Fruit fly (Drosophila melanogaster) whole organism, embryonic: ENCODE results near the gene CG5910.

Experiments used
- Antp ChIP-seq: fragments of 200-800 bp; sonication (Bioruptor generic); optimal IDR thresholded peaks from 3 replicates; lab custom pipeline; 2016; ENCODE audit warnings: missing biosample characterization, missing genetic modification characterization
- Bdp1 ChIP-seq: fragments of 200-800 bp; sonication (Bioruptor generic); optimal IDR thresholded peaks from 3 replicates; lab custom pipeline; 2016; ENCODE audit warnings: missing biosample characterization, missing genetic modification characterization
- CG10543 ChIP-seq: fragments of 200-800 bp; sonication (Bioruptor generic); optimal IDR thresholded peaks from 3 replicates; lab custom pipeline; 2017; ENCODE audit warnings: missing biosample characterization, mild to moderate bottlenecking, missing genetic modification characterization, moderate library complexity
- CG11085 ChIP-seq: fragments of 200-800 bp; sonication (Bioruptor generic); IDR thresholded peaks from 2 replicates; pipeline ENCODE4 v1.3.6; 2022; ENCODE audit warnings: missing biosample characterization, missing genetic modification characterization
- CG11723 ChIP-seq: fragments of 200-800 bp; sonication (Bioruptor generic); optimal IDR thresholded peaks from 2 replicates; lab custom pipeline; 2017; ENCODE audit warnings: missing biosample characterization, mild to moderate bottlenecking, missing genetic modification characterization
- CG1233 ChIP-seq: fragments of 200-800 bp; sonication (Bioruptor generic); optimal IDR thresholded peaks from 4 replicates; lab custom pipeline; 2018; ENCODE audit warnings: missing biosample characterization, mild to moderate bottlenecking, missing genetic modification characterization
- CG13775 ChIP-seq: fragments of 200-800 bp; sonication (Bioruptor generic); optimal IDR thresholded peaks from 3 replicates; lab custom pipeline; 2017; ENCODE audit warnings: missing biosample characterization, mild to moderate bottlenecking, missing genetic modification characterization
- CG14441 ChIP-seq: fragments of 200-800 bp; sonication (Bioruptor generic); IDR thresholded peaks from 2 replicates; pipeline ENCODE4 v1.3.6; 2022; ENCODE audit warnings: missing biosample characterization, missing genetic modification characterization
- CG14860 ChIP-seq: fragments of 200-800 bp; sonication (Bioruptor generic); IDR thresholded peaks from 3 replicates; pipeline ENCODE4 v1.3.6; 2022; ENCODE audit warnings: missing biosample characterization, missing genetic modification characterization; ENCODE audit not compliant: partially characterized antibody
- CG17912 ChIP-seq: fragments of 200-800 bp; sonication (Bioruptor generic); optimal IDR thresholded peaks from 2 replicates; lab custom pipeline; 2018; ENCODE audit warnings: missing biosample characterization, mild to moderate bottlenecking, missing genetic modification characterization
- CG18476 ChIP-seq: fragments of 200-800 bp; sonication (Bioruptor generic); optimal IDR thresholded peaks from 2 replicates; lab custom pipeline; 2016; ENCODE audit warnings: missing biosample characterization, mild to moderate bottlenecking, missing genetic modification characterization
- CG2712 ChIP-seq: fragments of 200-800 bp; optimal IDR thresholded peaks from 3 replicates; lab custom pipeline; 2019; ENCODE audit warnings: missing biosample characterization, mild to moderate bottlenecking, missing genetic modification characterization, moderate library complexity
- CG30431 ChIP-seq: fragments of 200-800 bp; sonication (Bioruptor generic); optimal IDR thresholded peaks from 2 replicates; lab custom pipeline; 2017; ENCODE audit warnings: missing biosample characterization, missing genetic modification characterization
- CG32532 ChIP-seq: fragments of 200-800 bp; sonication (Bioruptor generic); IDR thresholded peaks from 2 replicates; pipeline ENCODE4 v1.3.6; 2022; ENCODE audit warnings: missing biosample characterization, missing genetic modification characterization
- CG32767 ChIP-seq: fragments of 200-800 bp; sonication (Bioruptor generic); IDR thresholded peaks from 2 replicates; pipeline ENCODE4 v1.3.6; 2022; ENCODE audit warnings: missing biosample characterization, missing genetic modification characterization
- CG34376 ChIP-seq: fragments of 200-800 bp; sonication (Bioruptor generic); optimal IDR thresholded peaks from 2 replicates; lab custom pipeline; 2018; ENCODE audit warnings: missing biosample characterization, mild to moderate bottlenecking, missing genetic modification characterization
- CG4707 ChIP-seq: fragments of 200-800 bp; sonication (Bioruptor generic); optimal IDR thresholded peaks from 2 replicates; lab custom pipeline; 2018; ENCODE audit warnings: missing biosample characterization, mild to moderate bottlenecking, missing genetic modification characterization, moderate library complexity
- CG5245 ChIP-seq: fragments of 200-800 bp; sonication (Bioruptor generic); optimal IDR thresholded peaks from 3 replicates; lab custom pipeline; 2016; ENCODE audit warnings: missing biosample characterization, missing genetic modification characterization
- CG7271 ChIP-seq: fragments of 200-800 bp; sonication (Bioruptor generic); optimal IDR thresholded peaks from 2 replicates; lab custom pipeline; 2018; ENCODE audit warnings: missing biosample characterization, mild to moderate bottlenecking, missing genetic modification characterization, moderate library complexity
- Eip74EF ChIP-seq, 2 experiments: fragments of 200-800 bp in 1 of 2; fragments of >200 bp in 1 of 2; sonication (Bioruptor generic) in 1 of 2; optimal IDR thresholded peaks; 2 replicates each; lab custom pipeline; 2017 to 2019; ENCODE audit warnings: missing biosample characterization in 2 of 2, missing genetic modification characterization in 2 of 2, mild to moderate bottlenecking in 1 of 2, moderate library complexity in 1 of 2
- Ets65A ChIP-seq: fragments of 200-800 bp; sonication (Bioruptor generic); peaks from one replicate; lab custom pipeline; 2016; ENCODE audit warnings: missing biosample characterization, missing genetic modification characterization
- Fer2 ChIP-seq: fragments of 200-800 bp; sonication (Bioruptor generic); optimal IDR thresholded peaks from 2 replicates; lab custom pipeline; 2018; ENCODE audit warnings: missing biosample characterization, mild to moderate bottlenecking, missing genetic modification characterization, moderate library complexity
- GATAe ChIP-seq: fragments of 200-800 bp; sonication (Bioruptor generic); conservative IDR thresholded peaks from 2 replicates; pipeline ENCODE4 v1.3.6; 2022; ENCODE audit warnings: missing biosample characterization, missing genetic modification characterization
- Hr3 ChIP-seq: fragments of 200-800 bp; sonication (Bioruptor generic); optimal IDR thresholded peaks from 3 replicates; lab custom pipeline; 2016; ENCODE audit warnings: missing biosample characterization, missing genetic modification characterization
- Hsf ChIP-seq: fragments of 200-800 bp; sonication (Bioruptor generic); optimal IDR thresholded peaks from 3 replicates; lab custom pipeline; 2016; ENCODE audit warnings: missing biosample characterization, missing genetic modification characterization
- MBD-R2 ChIP-seq: fragments of 200-800 bp; sonication (Bioruptor generic); IDR thresholded peaks from 2 replicates; pipeline ENCODE4 v1.3.6; 2022; ENCODE audit warnings: missing biosample characterization, missing genetic modification characterization
- MTF-1 ChIP-seq: fragments of 200-800 bp; sonication (Bioruptor generic); optimal IDR thresholded peaks from 2 replicates; lab custom pipeline; 2018; ENCODE audit warnings: missing biosample characterization, mild to moderate bottlenecking, missing genetic modification characterization, borderline replicate concordance
- NK7.1 ChIP-seq: fragments of 200-800 bp; sonication (Bioruptor generic); optimal IDR thresholded peaks from 3 replicates; lab custom pipeline; 2016; ENCODE audit warnings: missing biosample characterization, missing genetic modification characterization
- NfI ChIP-seq: fragments of 200-800 bp; sonication (Bioruptor generic); optimal IDR thresholded peaks from 3 replicates; lab custom pipeline; 2018; ENCODE audit warnings: missing biosample characterization, mild to moderate bottlenecking, missing genetic modification characterization, moderate library complexity
- Trl ChIP-seq, 3 experiments: fragments of >200 bp in 2 of 3; fragments of 200-800 bp in 1 of 3; sonication (Bioruptor generic) in 1 of 3; optimal IDR thresholded peaks; 2 replicates in 1 of 3; 3 replicates in 2 of 3; lab custom pipeline; 2016 to 2017; ENCODE audit warnings: missing biosample characterization in 1 of 3, missing genetic modification characterization in 1 of 3
- Usf ChIP-seq: fragments of 200-800 bp; sonication (Bioruptor generic); optimal IDR thresholded peaks from 2 replicates; lab custom pipeline; 2017; ENCODE audit warnings: missing genotype, missing biosample characterization, missing genetic modification characterization
- ara ChIP-seq: fragments of 200-800 bp; sonication (Bioruptor generic); IDR thresholded peaks from 2 replicates; pipeline ENCODE4 v1.3.6; 2022; ENCODE audit warnings: missing biosample characterization, missing genetic modification characterization
- crp ChIP-seq, 2 experiments: fragments of 200-800 bp; sonication (Bioruptor generic); optimal IDR thresholded peaks; 2 replicates in 1 of 2; 3 replicates in 1 of 2; lab custom pipeline; 2017; ENCODE audit warnings: missing biosample characterization in 2 of 2, missing genetic modification characterization in 2 of 2, mild to moderate bottlenecking in 1 of 2, moderate library complexity in 1 of 2
- dmrt11E ChIP-seq: fragments of 200-800 bp; sonication (Bioruptor generic); optimal IDR thresholded peaks from 3 replicates; lab custom pipeline; 2018; ENCODE audit warnings: missing biosample characterization, mild to moderate bottlenecking, missing genetic modification characterization, moderate library complexity
- fd3F ChIP-seq: fragments of 200-800 bp; sonication (Bioruptor generic); optimal IDR thresholded peaks from 2 replicates; lab custom pipeline; 2018; ENCODE audit warnings: missing biosample characterization, mild to moderate bottlenecking, missing genetic modification characterization, moderate library complexity
- fd96Cb ChIP-seq: fragments of 200-800 bp; sonication (Bioruptor generic); optimal IDR thresholded peaks from 2 replicates; lab custom pipeline; 2018; ENCODE audit warnings: missing biosample characterization, mild to moderate bottlenecking, missing genetic modification characterization, moderate library complexity
- ind ChIP-seq: fragments of 200-800 bp; sonication (Bioruptor generic); optimal IDR thresholded peaks from 3 replicates; lab custom pipeline; 2016; ENCODE audit warnings: missing biosample characterization, missing genetic modification characterization
- psq ChIP-seq: fragments of 200-800 bp; sonication (Bioruptor generic); optimal IDR thresholded peaks from 2 replicates; lab custom pipeline; 2017; ENCODE audit warnings: missing biosample characterization, missing genetic modification characterization
- pzg ChIP-seq: fragments of 200-800 bp; sonication (Bioruptor generic); optimal IDR thresholded peaks from 3 replicates; lab custom pipeline; 2018; ENCODE audit warnings: missing biosample characterization, mild to moderate bottlenecking, missing genetic modification characterization, moderate library complexity
- sens ChIP-seq: fragments of 200-800 bp; sonication (Bioruptor generic); peaks from one replicate; lab custom pipeline; 2016; ENCODE audit warnings: missing biosample characterization, missing genetic modification characterization
- so ChIP-seq: fragments of 200-800 bp; sonication (Bioruptor generic); IDR thresholded peaks from 3 replicates; pipeline ENCODE4 v1.3.6; 2022; ENCODE audit warnings: missing biosample characterization, missing genetic modification characterization
- ssp ChIP-seq: fragments of 200-800 bp; sonication (Bioruptor generic); IDR thresholded peaks from 2 replicates; pipeline ENCODE4 v1.3.6; 2022; ENCODE audit warnings: missing biosample characterization, missing genetic modification characterization
- trh ChIP-seq: fragments of 200-800 bp; sonication (Bioruptor generic); optimal IDR thresholded peaks from 2 replicates; lab custom pipeline; 2016; ENCODE audit warnings: missing biosample characterization, missing genetic modification characterization
- unpg ChIP-seq: fragments of 200-800 bp; sonication (Bioruptor generic); optimal IDR thresholded peaks from 3 replicates; lab custom pipeline; 2018; ENCODE audit warnings: missing biosample characterization, mild to moderate bottlenecking, missing genetic modification characterization, moderate library complexity
- z ChIP-seq: fragments of 200-800 bp; sonication (Bioruptor generic); IDR thresholded peaks from 3 replicates; pipeline ENCODE4 v1.3.6; 2022; ENCODE audit warnings: missing biosample characterization, missing genetic modification characterization
- zen ChIP-seq: fragments of 200-800 bp; sonication (Bioruptor generic); optimal IDR thresholded peaks from 3 replicates; lab custom pipeline; 2018; ENCODE audit warnings: missing biosample characterization, mild to moderate bottlenecking, missing genetic modification characterization, moderate library complexity
- zen2 ChIP-seq: fragments of 200-800 bp; sonication (Bioruptor generic); IDR thresholded peaks from 3 replicates; pipeline ENCODE4 v1.3.6; 2022; ENCODE audit warnings: missing biosample characterization, missing genetic modification characterization; ENCODE audit not compliant: partially characterized antibody
- zfh2 ChIP-seq: fragments of 200-800 bp; sonication (Bioruptor generic); optimal IDR thresholded peaks from 2 replicates; lab custom pipeline; 2016; ENCODE audit warnings: missing biosample characterization, missing genetic modification characterization

The CG5910 gene

dm6 chr3L:20444815-20445519 lies 2.7 kb downstream of the CG5910 start (continued):
- TF ChIP-seq MBD-R2 (GFP tag; lab: Robert Waterston, UW): peak; percentile 80
- TF ChIP-seq crp (GFP tag; optimal IDR thresholded peaks at IDR 0.05; lab: Kevin White, UChicago): peak in 1 of 2 experiments; percentile 27
- TF ChIP-seq trh (GFP tag; lab: Kevin White, UChicago): peak; percentile 78
- TF ChIP-seq CG10543: peak; percentile 9
- peak; percentile 27 for TF ChIP-seq Bdp1
- peak; percentile 54 for TF ChIP-seq Usf (GFP tag; lab: Kevin White, UChicago)
- peak; percentile 79 for TF ChIP-seq CG13775
- TF ChIP-seq zen2 (GFP tag; lab: Robert Waterston, UW): no peak
- peak; percentile 79 for TF ChIP-seq fd3F
- peak; percentile 65 for TF ChIP-seq CG30431 (GFP tag; lab: Kevin White, UChicago)
- TF ChIP-seq pzg (GFP tag; lab: Kevin White, UChicago): peak; percentile 0
- TF ChIP-seq CG14441 (GFP tag; lab: Robert Waterston, UW): peak; percentile 94
- peak; percentile 94 for TF ChIP-seq sens
- peak; percentile 86 for TF ChIP-seq CG1233 (GFP tag; lab: Kevin White, UChicago)
- peak; percentile 77 for TF ChIP-seq Hr3 (GFP tag; lab: Kevin White, UChicago)
- TF ChIP-seq CG32767 (GFP tag; lab: Robert Waterston, UW): peak; percentile 88
- TF ChIP-seq CG11085 (GFP tag; lab: Robert Waterston, UW): peak; percentile 73
- peak; percentile 93 for TF ChIP-seq CG32532 (GFP tag; lab: Robert Waterston, UW)
- peak; percentile 71 for TF ChIP-seq CG7271 (tag; lab: Kevin White, UChicago)
- peak; percentile 90 for TF ChIP-seq ara (GFP tag; lab: Robert Waterston, UW)
- TF ChIP-seq CG17912: no peak
- no peak for TF ChIP-seq NK7.1 (GFP tag; lab: Kevin White, UChicago)
- peak; percentile 54 for TF ChIP-seq CG11723 (GFP tag; lab: Kevin White, UChicago)
- no peak for TF ChIP-seq z (GFP tag; lab: Robert Waterston, UW)
- TF ChIP-seq dmrt11E: peak; percentile 75
- peak; percentile 83 for TF ChIP-seq Ets65A
- TF ChIP-seq so (GFP tag; lab: Robert Waterston, UW): peak; percentile 91
- TF ChIP-seq psq (GFP tag; lab: Kevin White, UChicago): peak; percentile 28
- TF ChIP-seq MTF-1: peak; percentile 75
- TF ChIP-seq Eip74EF (GFP tag; optimal IDR thresholded peaks at IDR 0.05; lab: Kevin White, UChicago): peak in 1 of 2 experiments; percentile 78
- peak; percentile 60 for TF ChIP-seq Fer2 (tag; lab: Kevin White, UChicago)
- peak; percentile 5 for TF ChIP-seq Antp (GFP tag; lab: Kevin White, UChicago)
- peak; percentile 73 for TF ChIP-seq NfI (GFP tag; lab: Kevin White, UChicago)
- TF ChIP-seq CG18476: peak; percentile 53
- peak; percentile 79 for TF ChIP-seq zen (tag; lab: Kevin White, UChicago)
- peak; percentile 58 for TF ChIP-seq Hsf (GFP tag; lab: Kevin White, UChicago)
- TF ChIP-seq Trl (optimal IDR thresholded peaks at IDR 0.05; lab: Kevin White, UChicago): no peak
- TF ChIP-seq Trl (GFP tag; optimal IDR thresholded peaks at IDR 0.05; lab: Kevin White, UChicago): no peak
- TF ChIP-seq CG14860 (GFP tag; lab: Robert Waterston, UW): 0 out of 3 replicates have a peak, but pooled peaks have one; percentile 20
- TF ChIP-seq GATAe: peak; percentile 63; the same call in 1 of the 2 replicates
- peak; percentile 66 for TF ChIP-seq CG4707 (GFP tag; lab: Kevin White, UChicago)
- TF ChIP-seq fd96Cb (tag; lab: Kevin White, UChicago): peak; percentile 87
- TF ChIP-seq ind (GFP tag; lab: Kevin White, UChicago): peak; percentile 89
- TF ChIP-seq CG2712 (tag; lab: Kevin White, UChicago): peak; percentile 91
- TF ChIP-seq unpg (GFP tag; lab: Kevin White, UChicago): peak; percentile 93
- TF ChIP-seq ssp: peak; percentile 81
- TF ChIP-seq CG34376 (GFP tag; lab: Kevin White, UChicago): peak; percentile 28
- peak; percentile 34 for TF ChIP-seq zfh2 (GFP tag; lab: Kevin White, UChicago)
- peak; percentile 80 for TF ChIP-seq CG5245 (GFP tag; lab: Kevin White, UChicago)
